Worm (Caenorhabditis elegans) whole organism, L4/young adult: ENCODE results near the gene tbcb-1.

Source experiments
- W03F9.2 ChIP-seq: fragments of 150-350 bp; optimal IDR thresholded peaks from 2 replicates; lab custom pipeline; 2014; ENCODE audit warnings: missing biosample characterization, missing genetic modification characterization
- dao-5 ChIP-seq: sonication (generic microtip); optimal IDR thresholded peaks from 2 replicates; lab custom pipeline; 2016; ENCODE audit warnings: missing genotype, missing genetic modification characterization, moderate library complexity, missing compliant biosample characterization
- him-1 ChIP-seq: sonication (generic microtip); optimal IDR thresholded peaks from 2 replicates; lab custom pipeline; 2016; ENCODE audit warnings: missing genotype, missing genetic modification reagents, missing genetic modification characterization, missing compliant biosample characterization

DNA sequence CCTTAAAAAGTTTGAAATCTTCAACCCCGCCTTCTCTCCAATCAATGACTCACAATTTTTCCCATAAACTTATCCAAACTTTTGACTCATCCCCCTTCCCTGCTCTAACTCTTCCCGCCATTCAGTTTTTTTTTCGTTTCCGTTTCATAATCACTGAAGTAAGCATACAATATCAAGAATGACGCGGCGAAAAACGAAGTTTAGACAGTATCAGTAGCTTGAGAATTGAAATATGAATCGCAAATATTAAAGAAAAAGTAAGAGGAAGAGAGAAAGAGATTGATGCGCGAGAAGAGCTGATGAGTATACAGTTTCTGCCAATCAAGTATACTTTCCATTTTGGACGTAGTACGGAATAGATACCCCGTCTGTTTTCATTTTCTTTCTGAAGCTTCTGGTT, 14.5 kb upstream of the tbcb-1 start:
- TF ChIP-seq dao-5 (no peak), him-1 (tag; lab: Kevin White, UChicago) (no peak), W03F9.2 (tag; lab: Kevin White, UChicago) (no peak)
